Fruit fly (Drosophila melanogaster) whole organism, embryonic: ENCODE measurements around the gene CG11164.

Experiments
- Abd-B ChIP-seq: fragments of 200-800 bp; sonication (Bioruptor generic); optimal IDR thresholded peaks from 2 replicates; lab custom pipeline; 2018; ENCODE audit warnings: missing biosample characterization, mild to moderate bottlenecking, missing genetic modification characterization, moderate library complexity
- B-H2 ChIP-seq: fragments of 200-800 bp; sonication (Bioruptor generic); optimal IDR thresholded peaks from 2 replicates; lab custom pipeline; 2018; ENCODE audit warnings: missing biosample characterization, mild to moderate bottlenecking, missing genetic modification characterization
- CG10431 ChIP-seq: fragments of 200-800 bp; sonication (Bioruptor generic); optimal IDR thresholded peaks from 3 replicates; lab custom pipeline; 2018; ENCODE audit warnings: missing biosample characterization, mild to moderate bottlenecking, missing genetic modification characterization
- CG12104 ChIP-seq: fragments of 200-800 bp; sonication (Bioruptor generic); optimal IDR thresholded peaks from 3 replicates; lab custom pipeline; 2016; ENCODE audit warnings: missing biosample characterization, missing genetic modification characterization
- CG12219 ChIP-seq: fragments of 200-800 bp; sonication (Bioruptor generic); optimal IDR thresholded peaks from 3 replicates; lab custom pipeline; 2018; ENCODE audit warnings: missing biosample characterization, mild to moderate bottlenecking, missing genetic modification characterization
- CG14667 ChIP-seq: fragments of 200-800 bp; sonication (Bioruptor generic); IDR thresholded peaks from 2 replicates; pipeline ENCODE4 v1.3.6; 2022; ENCODE audit warnings: missing biosample characterization, missing genetic modification characterization
- CG14710 ChIP-seq: fragments of 200-800 bp; sonication (Bioruptor generic); optimal IDR thresholded peaks from 3 replicates; lab custom pipeline; 2019; ENCODE audit warnings: missing biosample characterization, mild to moderate bottlenecking, missing genetic modification characterization, moderate library complexity
- CG17361 ChIP-seq: fragments of 200-800 bp; sonication (Bioruptor generic); IDR thresholded peaks from 3 replicates; pipeline ENCODE4 v1.3.6; 2022; ENCODE audit warnings: missing biosample characterization, missing genetic modification characterization
- CG2199 ChIP-seq: fragments of 200-800 bp; sonication (Bioruptor generic); IDR thresholded peaks from 3 replicates; pipeline ENCODE4 v1.3.6; 2022; ENCODE audit warnings: missing biosample characterization, missing genetic modification characterization
- CG3065 ChIP-seq: fragments of 200-800 bp; sonication (Bioruptor generic); optimal IDR thresholded peaks from 2 replicates; lab custom pipeline; 2016; ENCODE audit warnings: missing biosample characterization, missing genetic modification characterization
- CG5953 ChIP-seq: fragments of 200-800 bp; sonication (Bioruptor generic); IDR thresholded peaks from 2 replicates; pipeline ENCODE4 v1.3.6; 2022; ENCODE audit warnings: missing biosample characterization, missing genetic modification characterization
- CG6175 ChIP-seq: fragments of 200-800 bp; sonication (Bioruptor generic); IDR thresholded peaks from 3 replicates; pipeline ENCODE4 v1.3.6; 2022; ENCODE audit warnings: missing biosample characterization, missing genetic modification characterization
- CG7271 ChIP-seq: fragments of 200-800 bp; sonication (Bioruptor generic); optimal IDR thresholded peaks from 2 replicates; lab custom pipeline; 2018; ENCODE audit warnings: missing biosample characterization, mild to moderate bottlenecking, missing genetic modification characterization, moderate library complexity
- CG7556 ChIP-seq: fragments of 200-800 bp; sonication (Bioruptor generic); optimal IDR thresholded peaks from 2 replicates; lab custom pipeline; 2017; ENCODE audit warnings: missing biosample characterization, mild to moderate bottlenecking, missing genetic modification characterization
- CG7963 ChIP-seq: fragments of 200-800 bp; sonication (Bioruptor generic); IDR thresholded peaks from 3 replicates; pipeline ENCODE4 v1.3.6; 2022; ENCODE audit warnings: missing biosample characterization, missing genetic modification characterization; ENCODE audit not compliant: partially characterized antibody
- Dip2 ChIP-seq: fragments of 200-800 bp; sonication (Bioruptor generic); IDR thresholded peaks from 2 replicates; pipeline ENCODE4 v1.3.6; 2022; ENCODE audit warnings: missing biosample characterization, missing genetic modification characterization
- E2f1 ChIP-seq: fragments of 200-800 bp; sonication (Bioruptor generic); IDR thresholded peaks from 2 replicates; pipeline ENCODE4 v1.3.6; 2022; ENCODE audit warnings: missing biosample characterization, missing genetic modification characterization
- Lpt ChIP-seq: fragments of >200 bp; optimal IDR thresholded peaks from 2 replicates; lab custom pipeline; 2018; ENCODE audit warnings: missing biosample characterization, missing genetic modification characterization
- Mad ChIP-seq: fragments of 200-800 bp; sonication (Bioruptor generic); optimal IDR thresholded peaks from 2 replicates; lab custom pipeline; 2016; ENCODE audit warnings: missing biosample characterization, missing genetic modification characterization
- Meics ChIP-seq: fragments of 200-800 bp; sonication (Bioruptor generic); optimal IDR thresholded peaks from 2 replicates; lab custom pipeline; 2017; ENCODE audit warnings: missing biosample characterization, mild to moderate bottlenecking, missing genetic modification characterization
- Rfx ChIP-seq: fragments of 200-800 bp; sonication (Bioruptor generic); IDR thresholded peaks from 2 replicates; pipeline ENCODE4 v1.3.6; 2022; ENCODE audit warnings: missing biosample characterization, missing genetic modification characterization
- Sox102F ChIP-seq: fragments of 200-800 bp; sonication (Bioruptor generic); optimal IDR thresholded peaks from 2 replicates; lab custom pipeline; 2018; ENCODE audit warnings: missing biosample characterization, mild to moderate bottlenecking, missing genetic modification characterization, moderate library complexity
- Sry-δ ChIP-seq: fragments of 200-800 bp; sonication (Bioruptor generic); optimal IDR thresholded peaks from 2 replicates; lab custom pipeline; 2016; ENCODE audit warnings: missing biosample characterization, missing genetic modification characterization
- Xbp1 ChIP-seq: fragments of 200-800 bp; sonication (Bioruptor generic); optimal IDR thresholded peaks from 3 replicates; lab custom pipeline; 2016; ENCODE audit warnings: missing biosample characterization, mild to moderate bottlenecking, missing genetic modification characterization
- ase ChIP-seq: fragments of 200-800 bp; sonication (Bioruptor generic); IDR thresholded peaks from 3 replicates; pipeline ENCODE4 v1.3.6; 2022; ENCODE audit warnings: missing biosample characterization, missing genetic modification characterization
- ato ChIP-seq: fragments of 200-800 bp; sonication (Bioruptor generic); IDR thresholded peaks from 2 replicates; pipeline ENCODE4 v1.3.6; 2022; ENCODE audit warnings: missing biosample characterization, missing genetic modification characterization; ENCODE audit not compliant: partially characterized antibody
- btn ChIP-seq: fragments of 200-800 bp; sonication (Bioruptor generic); optimal IDR thresholded peaks from 2 replicates; lab custom pipeline; 2016; ENCODE audit warnings: missing biosample characterization, missing genetic modification characterization
- croc ChIP-seq: fragments of 200-800 bp; sonication (Bioruptor generic); conservative IDR thresholded peaks from 3 replicates; pipeline ENCODE4 v1.3.6; 2022; ENCODE audit warnings: missing biosample characterization, missing genetic modification characterization
- dimm ChIP-seq: fragments of 200-800 bp; sonication (Bioruptor generic); IDR thresholded peaks from 2 replicates; pipeline ENCODE4 v1.3.6; 2022; ENCODE audit warnings: missing biosample characterization, missing genetic modification characterization
- ems ChIP-seq: fragments of 200-800 bp; sonication (Bioruptor generic); optimal IDR thresholded peaks from 3 replicates; lab custom pipeline; 2016; ENCODE audit warnings: missing biosample characterization, missing genetic modification characterization
- exex ChIP-seq: fragments of 200-800 bp; sonication (Bioruptor generic); optimal IDR thresholded peaks from 4 replicates; lab custom pipeline; 2018; ENCODE audit warnings: missing biosample characterization, mild to moderate bottlenecking, missing genetic modification characterization, moderate library complexity
- fd102C ChIP-seq: fragments of 200-800 bp; sonication (Bioruptor generic); optimal IDR thresholded peaks from 2 replicates; lab custom pipeline; 2018; ENCODE audit warnings: missing biosample characterization, mild to moderate bottlenecking, missing genetic modification characterization, moderate library complexity
- fd64A ChIP-seq: fragments of 200-800 bp; sonication (Bioruptor generic); optimal IDR thresholded peaks from 3 replicates; lab custom pipeline; 2018; ENCODE audit warnings: missing biosample characterization, mild to moderate bottlenecking, missing genetic modification characterization
- fru ChIP-seq: fragments of >200 bp; optimal IDR thresholded peaks from 2 replicates; lab custom pipeline; 2017
- gsb-n ChIP-seq: fragments of 200-800 bp; sonication (Bioruptor generic); optimal IDR thresholded peaks from 3 replicates; lab custom pipeline; 2018; ENCODE audit warnings: missing biosample characterization, mild to moderate bottlenecking, missing genetic modification characterization
- hb ChIP-seq: fragments of 200-800 bp; sonication (Bioruptor generic); IDR thresholded peaks from 3 replicates; pipeline ENCODE4 v1.3.6; 2022; ENCODE audit warnings: missing biosample characterization, missing genetic modification characterization; ENCODE audit not compliant: partially characterized antibody
- jigr1 ChIP-seq: fragments of 200-800 bp; sonication (Bioruptor generic); IDR thresholded peaks from 3 replicates; pipeline ENCODE4 v1.3.6; 2022; ENCODE audit warnings: missing biosample characterization, missing genetic modification characterization
- mld ChIP-seq: fragments of 200-800 bp; sonication (Bioruptor generic); IDR thresholded peaks from 3 replicates; pipeline ENCODE4 v1.3.6; 2022; ENCODE audit warnings: missing biosample characterization, missing genetic modification characterization; ENCODE audit not compliant: partially characterized antibody
- peb ChIP-seq: fragments of 200-800 bp; sonication (Bioruptor generic); IDR thresholded peaks from 2 replicates; pipeline ENCODE4 v1.3.6; 2022; ENCODE audit warnings: missing biosample characterization, missing genetic modification characterization
- pnt ChIP-seq: fragments of 200-800 bp; sonication (Bioruptor generic); optimal IDR thresholded peaks from 3 replicates; lab custom pipeline; 2016; ENCODE audit warnings: missing biosample characterization, missing genetic modification characterization
- pzg ChIP-seq: fragments of 200-800 bp; sonication (Bioruptor generic); optimal IDR thresholded peaks from 3 replicates; lab custom pipeline; 2018; ENCODE audit warnings: missing biosample characterization, mild to moderate bottlenecking, missing genetic modification characterization, moderate library complexity
- ranshi ChIP-seq: fragments of 200-800 bp; sonication (Bioruptor generic); IDR thresholded peaks from 2 replicates; pipeline ENCODE4 v1.3.6; 2022; ENCODE audit warnings: missing biosample characterization, missing genetic modification characterization
- tx ChIP-seq: fragments of 200-800 bp; sonication (Bioruptor generic); optimal IDR thresholded peaks from 2 replicates; lab custom pipeline; 2016; ENCODE audit warnings: missing biosample characterization, missing genetic modification characterization

The CG11164 gene

dm6 chrX:13624334-13625079 is 43.3 kb upstream of the CG11164 start, which contains the start of the genes CG2691 and NFAT (continued):
- TF ChIP-seq exex (tag; lab: Kevin White, UChicago) = peak; percentile 1
- TF ChIP-seq gsb-n (tag; lab: Kevin White, UChicago) = no peak
- TF ChIP-seq Sox102F (GFP tag; lab: Kevin White, UChicago) = no peak
- TF ChIP-seq ems (GFP tag; lab: Kevin White, UChicago) = no peak
- TF ChIP-seq CG10431 (GFP tag; lab: Kevin White, UChicago) = no peak
- TF ChIP-seq fd102C (GFP tag; lab: Kevin White, UChicago) = no peak
- TF ChIP-seq Mad (GFP tag; lab: Kevin White, UChicago) = no peak
- no peak for TF ChIP-seq CG6175 (GFP tag; lab: Robert Waterston, UW)
- TF ChIP-seq Dip2 (GFP tag; lab: Robert Waterston, UW) = no peak
- peak; percentile 87 for TF ChIP-seq pzg (GFP tag; lab: Kevin White, UChicago)
- TF ChIP-seq Rfx = no peak
- TF ChIP-seq btn (GFP tag; lab: Kevin White, UChicago) = no peak
- TF ChIP-seq CG3065 (GFP tag; lab: Kevin White, UChicago) = no peak
- peak; percentile 69; the same call in 2 of the 3 replicates for TF ChIP-seq hb (GFP tag; lab: Robert Waterston, UW)
- TF ChIP-seq pnt = no peak
- TF ChIP-seq CG12104 = no peak
- no peak for TF ChIP-seq CG5953 (GFP tag; lab: Robert Waterston, UW)
- TF ChIP-seq Abd-B = no peak
- TF ChIP-seq croc (GFP tag; lab: Robert Waterston, UW) = no peak
- TF ChIP-seq B-H2 = no peak
- TF ChIP-seq mld (GFP tag; lab: Robert Waterston, UW) = no peak
- peak; percentile 23; the same call in 1 of the 2 replicates for TF ChIP-seq ato (GFP tag; lab: Robert Waterston, UW)
- TF ChIP-seq CG14667 (GFP tag; lab: Robert Waterston, UW) = no peak
- no peak for TF ChIP-seq Xbp1 (GFP tag; lab: Kevin White, UChicago)
- no peak for TF ChIP-seq ranshi (GFP tag; lab: Robert Waterston, UW)
- peak; percentile 62 for TF ChIP-seq CG14710 (tag; lab: Kevin White, UChicago)
- TF ChIP-seq peb (GFP tag; lab: Robert Waterston, UW) = no peak
- no peak for TF ChIP-seq CG7556 (GFP tag; lab: Kevin White, UChicago)
- no peak for TF ChIP-seq CG12219 (GFP tag; lab: Kevin White, UChicago)
- TF ChIP-seq tx (GFP tag; lab: Kevin White, UChicago) = no peak
- no peak; the same call in 2 of the 3 replicates for TF ChIP-seq CG2199 (GFP tag; lab: Robert Waterston, UW)
- no peak for TF ChIP-seq fru (lab: Kevin White, UChicago)
- TF ChIP-seq Meics (GFP tag; lab: Kevin White, UChicago) = no peak
- TF ChIP-seq CG7963 = no peak
- no peak for TF ChIP-seq fd64A (GFP tag; lab: Kevin White, UChicago)
- TF ChIP-seq ase (GFP tag; lab: Robert Waterston, UW) = no peak
- no peak for TF ChIP-seq dimm (GFP tag; lab: Robert Waterston, UW)
- peak; percentile 63 for TF ChIP-seq Sry-δ (GFP tag; lab: Kevin White, UChicago)
- TF ChIP-seq CG17361 (GFP tag; lab: Robert Waterston, UW) = 0 out of 3 replicates have a peak, but pooled peaks have one; percentile 22
- no peak for TF ChIP-seq E2f1 (GFP tag; lab: Robert Waterston, UW)
- no peak for TF ChIP-seq jigr1 (GFP tag; lab: Robert Waterston, UW)
- TF ChIP-seq Lpt = no peak
- no peak for TF ChIP-seq CG7271 (tag; lab: Kevin White, UChicago)
